Worm (Caenorhabditis elegans): Measurements from ENCODE around the gene fbxc-33.

- TF ChIP-seq nhr-28 (tag; optimal IDR thresholded peaks at IDR 0.05) (no peak), elt-1 (tag; optimal IDR thresholded peaks at IDR 0.05; ENCODE audit: borderline replicate concordance, insufficient read depth) (no peak), nhr-12 (tag; optimal IDR thresholded peaks at IDR 0.05) (no peak), nhr-2 (tag; optimal IDR thresholded peaks at IDR 0.05) (no peak), pha-4 (tag; optimal IDR thresholded peaks at IDR 0.05) (no peak), ces-1 (GFP tag; optimal IDR thresholded peaks at IDR 0.05) (no peak), unc-39 (tag; optimal IDR thresholded peaks at IDR 0.05) (no peak), unc-62 (GFP tag; optimal IDR thresholded peaks at IDR 0.05) (no peak), nhr-76 (tag; optimal IDR thresholded peaks at IDR 0.05) (no peak), sptf-1 (tag; optimal IDR thresholded peaks at IDR 0.05) (no peak), mab-5 (tag; optimal IDR thresholded peaks at IDR 0.05) (no peak), drap-1 (GFP tag; optimal IDR thresholded peaks at IDR 0.05) (no peak)
Measured at ce11 chrII:875739-876138, 37.7 kb upstream of the fbxc-33 start.
